Fruit fly (Drosophila melanogaster) Kc167 (cell line): Measurements from ENCODE around the gene ImpL2.

Experiments
- Myc ChIP-seq: fragments of >200 bp; optimal IDR thresholded peaks from 2 replicates; lab custom pipeline; 2017; ENCODE audit warnings: missing external identifiers
- Sin3A ChIP-seq: fragments of >200 bp; optimal IDR thresholded peaks from 2 replicates; lab custom pipeline; 2018; ENCODE audit warnings: missing external identifiers
- h ChIP-seq: fragments of >200 bp; optimal IDR thresholded peaks from 3 replicates; lab custom pipeline; 2018; ENCODE audit warnings: missing external identifiers
- insv ChIP-seq: fragments of >200 bp; optimal IDR thresholded peaks from 3 replicates; lab custom pipeline; 2018; ENCODE audit warnings: missing external identifiers
- psq ChIP-seq: fragments of >200 bp; optimal IDR thresholded peaks from 2 replicates; lab custom pipeline; 2017; ENCODE audit warnings: missing external identifiers
- ttk ChIP-seq: sonication (Bioruptor generic); optimal IDR thresholded peaks from 2 replicates; lab custom pipeline; 2017; ENCODE audit warnings: missing external identifiers

Gene ImpL2

dm6 chr3L:4263502-4263901, 27.6 kb upstream of the ImpL2 start, which contains the start of gene CG1273:
CG1273 (plus strand) TSS chr3L:4263719.
- TF ChIP-seq insv (no peak), Sin3A (no peak), ttk (no peak), Myc (lab: Kevin White, UChicago) (no peak), psq (no peak), h (lab: Kevin White, UChicago) (no peak)

dm6 chr3L:4262384-4262783, 26.4 kb upstream of the ImpL2 start, which contains the start of the genes CG11586 and VhaM9.7-a:
CG11586 (minus strand) TSS chr3L:4262470.
VhaM9.7-a (plus strand) TSS chr3L:4262705.
- TF ChIP-seq insv (no peak), Myc (lab: Kevin White, UChicago) (no peak), Sin3A (no peak), psq (no peak), ttk (no peak), h (lab: Kevin White, UChicago) (no peak)

DNA sequence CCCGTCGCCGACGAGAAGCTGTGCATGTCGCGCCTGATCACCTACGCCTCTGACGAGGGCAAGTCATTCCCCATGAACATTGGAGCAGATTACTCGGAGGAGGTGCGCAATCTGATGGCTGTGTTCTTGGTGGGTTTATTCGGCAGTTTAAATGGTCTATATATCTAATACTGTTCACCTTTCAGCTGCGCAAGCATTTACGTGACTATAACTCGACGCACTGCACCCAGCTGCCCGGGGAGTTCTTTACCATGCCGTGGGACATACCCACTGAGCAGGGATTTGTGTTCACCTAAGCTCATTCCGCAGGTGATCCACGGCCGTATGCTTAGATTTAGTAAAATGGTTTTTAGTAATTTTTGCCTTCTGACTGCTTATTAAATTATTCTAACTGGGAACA, 25.2 kb upstream of the ImpL2 start:
- no peak for TF ChIP-seq insv
- TF ChIP-seq psq: no peak
- no peak for TF ChIP-seq Myc (lab: Kevin White, UChicago)
- TF ChIP-seq Sin3A: no peak
- no peak for TF ChIP-seq h (lab: Kevin White, UChicago)
- TF ChIP-seq ttk: no peak

- TF ChIP-seq Sin3A (no peak), ttk (no peak), psq (no peak), h (lab: Kevin White, UChicago) (no peak)
These were observed 23.2 kb upstream of the ImpL2 start, which contains the start of the genes CG15011 and CG1309 for dm6 chr3L:4259102-4259558. CG15011 (minus strand) TSS chr3L:4259152. CG1309 (plus strand) TSS chr3L:4259430.

DNA sequence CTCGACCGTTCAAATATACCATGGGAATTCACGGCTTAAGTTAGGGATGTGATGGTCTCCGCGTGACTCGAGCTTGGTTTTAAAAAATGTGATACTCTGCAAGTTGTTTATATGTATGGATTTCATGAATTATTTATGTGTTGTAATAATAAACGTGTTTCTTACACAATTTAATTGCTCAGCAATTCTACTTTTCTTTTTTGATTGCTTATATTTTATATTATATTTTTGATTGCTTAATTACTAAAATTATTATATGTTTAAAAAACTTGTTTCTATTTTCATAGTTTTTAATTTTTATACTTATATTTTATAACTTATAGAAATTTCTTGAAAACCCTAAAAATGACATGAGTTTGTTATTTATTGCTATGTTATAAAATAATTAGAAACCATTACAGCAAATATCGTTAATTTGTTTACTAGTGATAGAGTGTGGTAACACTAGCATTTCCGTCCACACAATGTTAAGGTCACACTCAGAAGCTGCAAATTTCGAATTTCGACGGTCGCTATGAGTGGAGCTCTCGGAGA, 18.4 kb upstream of the ImpL2 start, which contains the start of the genes ago and CG1265:
Gene ago (minus strand): TSS at position 6 of the 534 bp plus-strand sequence.
Gene CG1265 (plus strand): TSS at position 476 of the 534 bp plus-strand sequence.
- TF ChIP-seq Sin3A (peak; percentile 30), psq (no peak)

DNA sequence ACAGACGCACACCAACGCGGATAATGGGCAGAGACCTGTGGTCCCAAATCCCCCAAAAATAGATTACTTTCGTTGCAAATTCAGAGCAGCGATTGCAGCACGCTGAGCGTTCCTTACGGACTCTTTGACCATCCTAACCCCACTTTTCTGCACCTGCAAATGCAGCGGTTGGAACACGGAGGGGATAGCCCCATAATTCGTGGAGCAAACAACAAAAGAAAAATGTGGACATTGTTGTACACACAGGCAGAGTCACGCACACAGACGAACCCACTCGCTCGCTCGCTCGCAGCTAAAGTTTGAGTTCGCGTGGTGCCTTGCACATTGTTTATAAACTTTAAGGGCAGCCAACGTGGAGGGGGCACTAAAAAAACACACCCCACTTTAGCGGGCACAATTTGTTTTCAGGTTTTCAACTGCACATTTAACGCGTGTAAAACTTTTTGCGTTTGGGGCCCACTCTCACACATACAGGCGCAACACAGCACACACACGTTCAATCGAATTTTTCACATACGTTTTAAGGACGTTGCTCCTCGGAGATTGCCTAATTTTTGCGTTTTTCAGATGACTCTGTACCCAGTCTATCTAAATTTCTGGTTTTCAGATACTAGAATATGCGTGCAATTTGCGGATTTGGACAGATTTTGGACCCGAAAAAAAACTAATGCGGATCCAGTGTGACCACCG, 17.8 kb upstream of the ImpL2 start:
- no peak for TF ChIP-seq Sin3A
- no peak for TF ChIP-seq psq

- TF ChIP-seq Myc (lab: Kevin White, UChicago): no peak
- no peak for TF ChIP-seq h (lab: Kevin White, UChicago)
- TF ChIP-seq Sin3A: no peak
- no peak for TF ChIP-seq ttk
- no peak for TF ChIP-seq psq
- no peak for TF ChIP-seq insv
These were observed 17.1 kb upstream of the ImpL2 start for dm6 chr3L:4252862-4253610.

DNA sequence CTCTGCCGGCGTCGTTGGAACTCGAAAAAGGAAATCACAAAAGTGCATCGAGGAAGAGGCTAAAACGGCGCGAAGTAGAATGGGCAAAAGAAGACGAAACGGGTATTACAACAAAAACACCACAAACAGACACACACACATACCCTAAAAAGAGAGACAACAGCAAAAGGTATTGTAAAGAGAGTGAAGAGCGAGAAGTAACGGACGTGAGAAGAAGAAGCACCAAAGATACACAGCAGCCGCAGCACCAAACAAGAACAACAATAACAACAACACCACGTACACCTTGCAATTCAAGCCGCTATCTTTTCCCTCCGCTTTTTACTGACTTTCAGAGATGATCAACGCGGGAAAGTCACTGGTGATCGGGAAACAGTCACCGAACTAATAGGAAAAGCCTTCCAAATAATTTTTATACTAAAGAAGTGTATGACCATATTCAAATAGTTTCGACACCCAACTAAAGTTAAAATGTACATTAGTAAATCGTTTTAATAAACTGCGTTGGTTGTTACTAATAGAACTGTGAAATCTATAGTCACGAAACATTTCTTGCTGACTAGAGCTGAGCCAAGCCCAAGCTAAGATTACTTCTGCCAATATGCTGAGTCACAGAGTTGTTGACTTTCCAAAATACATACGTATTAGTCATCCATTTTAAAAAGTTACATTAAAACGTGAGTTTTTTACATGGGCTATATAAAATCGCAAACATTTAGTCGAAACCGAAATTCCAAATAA, 16.3 kb upstream of the ImpL2 start:
- TF ChIP-seq Sin3A (no peak), insv (no peak), ttk (no peak), psq (no peak), Myc (lab: Kevin White, UChicago) (no peak), h (lab: Kevin White, UChicago) (no peak)

DNA sequence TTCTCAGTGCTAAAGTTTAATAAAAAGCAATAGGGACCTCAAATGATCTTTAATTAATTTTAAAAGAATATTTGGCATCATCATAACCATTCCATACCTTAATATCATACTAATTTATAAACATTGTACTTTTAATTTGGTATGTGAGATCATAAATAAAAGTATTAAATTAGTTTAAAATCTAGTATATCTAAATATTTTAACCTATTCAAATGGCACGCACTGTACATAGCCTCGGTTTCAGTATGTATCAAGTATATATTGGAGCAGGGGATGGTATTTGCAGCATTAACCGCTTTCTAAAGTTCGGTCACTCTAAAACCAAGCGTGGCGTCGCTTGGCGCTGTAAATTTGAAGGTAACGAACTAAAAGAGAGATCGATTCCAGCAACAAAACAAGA, 6.5 kb upstream of the ImpL2 start, which contains the start of gene pav:
Gene pav (plus strand): TSS at position 307 of the 400 bp plus-strand sequence.
- TF ChIP-seq insv: no peak
- TF ChIP-seq h (lab: Kevin White, UChicago): no peak
- no peak for TF ChIP-seq ttk
- no peak for TF ChIP-seq Sin3A
- no peak for TF ChIP-seq Myc (lab: Kevin White, UChicago)
- TF ChIP-seq psq: no peak

DNA sequence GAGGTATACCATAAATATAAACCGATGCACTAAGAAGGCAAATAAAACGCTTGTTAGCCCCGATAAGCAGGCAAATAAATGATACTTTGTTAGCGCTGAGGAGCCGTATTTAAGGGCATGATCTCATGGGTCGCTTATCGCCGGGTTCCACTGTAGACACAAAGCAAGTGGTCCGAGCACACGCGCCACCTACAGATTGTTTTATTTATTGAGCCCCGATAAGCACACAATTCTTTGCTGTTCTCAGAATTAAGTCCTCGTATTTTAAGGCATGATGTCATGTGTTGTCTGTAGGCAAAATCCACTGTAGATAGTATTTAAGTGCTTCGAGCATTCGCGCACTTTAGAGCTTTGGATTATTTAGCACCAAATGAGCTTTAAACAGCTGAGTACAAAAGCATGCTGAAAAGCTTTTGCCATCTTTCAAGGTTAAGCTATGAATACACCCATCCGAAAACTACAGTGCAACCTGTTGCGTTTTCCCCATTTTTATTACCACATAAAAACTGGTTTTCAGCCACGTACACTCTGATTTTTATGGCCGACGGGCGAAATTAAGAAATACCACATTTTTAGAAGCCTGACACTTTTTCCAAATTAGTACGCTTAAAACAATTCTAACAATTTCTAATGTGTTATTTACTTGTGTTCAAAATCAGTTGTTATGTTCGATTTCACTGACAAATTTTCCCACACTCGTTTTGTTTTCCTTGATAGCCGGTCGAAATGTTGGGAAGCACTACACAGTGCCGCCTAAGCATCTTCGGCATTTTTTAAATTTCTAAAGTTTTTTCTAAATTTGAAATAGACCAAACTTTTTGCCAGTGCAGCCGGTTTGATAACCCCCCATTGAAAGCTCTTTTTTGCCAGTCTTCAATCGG, 3.7 kb upstream of the ImpL2 start, which contains the start of gene Sqor:
Gene Sqor (plus strand): TSS at position 732 of the 881 bp plus-strand sequence.
- TF ChIP-seq Myc (lab: Kevin White, UChicago): no peak
- no peak for TF ChIP-seq psq
- no peak for TF ChIP-seq ttk
- no peak for TF ChIP-seq h (lab: Kevin White, UChicago)
- TF ChIP-seq Sin3A: no peak
- no peak for TF ChIP-seq insv

DNA sequence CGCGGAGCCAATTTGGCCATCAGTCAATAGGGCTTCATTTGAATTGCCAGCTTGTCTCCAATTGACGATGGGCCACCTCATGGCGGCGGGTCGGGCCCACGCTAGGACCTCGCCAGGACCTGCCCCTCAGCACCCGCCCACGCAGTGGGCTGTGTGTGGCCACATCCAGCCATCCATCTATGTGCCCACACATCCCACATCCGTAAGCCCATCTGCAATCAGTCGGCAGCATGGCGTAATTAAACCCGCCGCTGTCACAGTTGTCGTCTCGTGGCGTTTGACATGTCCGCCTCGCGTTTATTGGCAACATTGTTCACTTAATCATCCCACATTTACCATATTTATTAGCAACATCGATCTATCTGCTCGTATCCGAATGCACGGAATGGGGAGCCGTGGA, 2.2 kb upstream of the ImpL2 start:
- TF ChIP-seq Myc (lab: Kevin White, UChicago) (no peak), h (lab: Kevin White, UChicago) (no peak)
